Worm (Caenorhabditis elegans): ENCODE measurements around the gene ngn-1.

DNA sequence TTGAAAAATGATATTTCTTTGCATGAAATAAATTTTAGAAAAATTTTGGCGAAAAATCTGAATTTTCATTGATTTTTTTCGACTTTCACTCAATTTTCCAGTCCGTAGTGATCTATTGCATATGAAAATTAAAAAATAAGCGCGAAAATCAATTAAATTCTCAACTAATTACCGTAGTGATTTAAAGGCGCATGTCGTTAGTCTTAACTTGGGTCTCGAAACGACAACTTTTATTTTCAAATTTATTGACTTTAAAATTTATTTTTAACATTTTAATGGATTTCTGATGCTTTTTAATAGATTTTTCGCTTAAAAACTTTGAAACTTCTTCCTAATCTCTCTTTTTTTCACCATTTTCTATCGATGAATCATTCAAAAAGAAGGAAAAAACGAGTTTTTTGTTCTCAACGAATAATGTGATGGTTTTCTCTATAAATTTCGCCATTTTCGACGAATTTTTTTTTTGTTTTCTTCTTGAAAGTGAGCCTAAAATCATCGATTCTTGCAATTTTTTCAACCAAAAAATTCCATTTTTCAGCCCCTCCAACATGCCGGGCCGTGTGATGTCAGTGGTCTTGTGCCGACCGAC is 20.5 kb downstream of the ngn-1 start, which contains the start of gene vamp-7:
- no peak for TF ChIP-seq him-1 (tag; optimal IDR thresholded peaks at IDR 0.05)
- no peak for TF ChIP-seq dao-5 (tag; optimal IDR thresholded peaks at IDR 0.05)
- peak; percentile 10 for TF ChIP-seq W03F9.2 (tag; optimal IDR thresholded peaks at IDR 0.05)
